Fruit fly (Drosophila melanogaster): Measurements from ENCODE around the gene CG31457.

DNA sequence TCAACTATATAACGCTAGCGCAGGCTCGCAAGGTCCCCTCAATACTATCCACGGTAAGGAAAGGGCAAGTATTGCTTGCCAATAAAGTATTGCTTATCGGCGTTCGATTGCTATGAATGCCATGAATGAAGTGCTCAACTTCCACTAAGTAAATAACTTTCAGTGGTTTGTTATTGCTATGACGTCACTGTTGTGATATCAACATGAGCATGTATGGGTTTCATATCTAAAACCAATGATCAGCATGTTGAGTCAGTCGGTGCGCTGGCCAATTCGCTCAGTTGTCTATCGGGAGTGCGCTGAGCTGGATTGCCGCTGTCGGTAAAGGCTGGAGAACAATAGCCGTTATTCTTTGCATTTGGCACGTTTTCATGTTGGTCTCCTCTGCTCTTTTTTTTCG lies 6.8 kb downstream of the CG31457 start:
- TF ChIP-seq br (optimal IDR thresholded peaks at IDR 0.05) (no peak), Hand (GFP tag; optimal IDR thresholded peaks at IDR 0.05) (no peak), CG17802 (tag; optimal IDR thresholded peaks at IDR 0.05) (no peak)
